Fruit fly (Drosophila melanogaster) whole organism, embryonic: ENCODE measurements around the gene gNacalpha.

Source experiments
- BtbVII ChIP-seq: fragments of 200-800 bp; sonication (Bioruptor generic); optimal IDR thresholded peaks from 3 replicates; lab custom pipeline; 2017; ENCODE audit warnings: missing biosample characterization, mild to moderate bottlenecking, missing genetic modification characterization
- Bteb2 ChIP-seq: fragments of 200-800 bp; sonication (Bioruptor generic); optimal IDR thresholded peaks from 2 replicates; lab custom pipeline; 2016; ENCODE audit warnings: missing biosample characterization, missing genetic modification characterization
- C15 ChIP-seq: fragments of 200-800 bp; sonication (Bioruptor generic); IDR thresholded peaks from 3 replicates; pipeline ENCODE4 v1.3.6; 2022; ENCODE audit warnings: missing biosample characterization, missing genetic modification characterization
- CG11504 ChIP-seq: fragments of 200-800 bp; sonication (Bioruptor generic); optimal IDR thresholded peaks from 3 replicates; lab custom pipeline; 2019; ENCODE audit warnings: missing biosample characterization, mild to moderate bottlenecking, missing genetic modification characterization, moderate library complexity
- CG11695 ChIP-seq: fragments of 200-800 bp; sonication (Bioruptor generic); IDR thresholded peaks from 3 replicates; pipeline ENCODE4 v1.3.6; 2022; ENCODE audit warnings: missing biosample characterization, missing genetic modification characterization
- CG11696 ChIP-seq: fragments of 200-800 bp; sonication (Bioruptor generic); IDR thresholded peaks from 2 replicates; pipeline ENCODE4 v1.3.6; 2022; ENCODE audit warnings: missing biosample characterization, missing genetic modification characterization
- CG1233 ChIP-seq: fragments of 200-800 bp; sonication (Bioruptor generic); optimal IDR thresholded peaks from 4 replicates; lab custom pipeline; 2018; ENCODE audit warnings: missing biosample characterization, mild to moderate bottlenecking, missing genetic modification characterization
- CG12391 ChIP-seq: fragments of 200-800 bp; sonication (Bioruptor generic); optimal IDR thresholded peaks from 3 replicates; lab custom pipeline; 2018; ENCODE audit warnings: missing biosample characterization, mild to moderate bottlenecking, missing genetic modification characterization, moderate library complexity
- CG15479 ChIP-seq: fragments of 200-800 bp; sonication (Bioruptor generic); optimal IDR thresholded peaks from 3 replicates; lab custom pipeline; 2019; ENCODE audit warnings: missing biosample characterization, mild to moderate bottlenecking, missing genetic modification characterization, moderate library complexity
- CG16863 ChIP-seq: fragments of 200-800 bp; sonication (Bioruptor generic); optimal IDR thresholded peaks from 3 replicates; lab custom pipeline; 2016; ENCODE audit warnings: missing biosample characterization, missing genetic modification characterization
- CG17361 ChIP-seq: fragments of 200-800 bp; sonication (Bioruptor generic); IDR thresholded peaks from 3 replicates; pipeline ENCODE4 v1.3.6; 2022; ENCODE audit warnings: missing biosample characterization, missing genetic modification characterization
- CG33557 ChIP-seq: fragments of 200-800 bp; sonication (Bioruptor generic); optimal IDR thresholded peaks from 2 replicates; lab custom pipeline; 2019; ENCODE audit warnings: missing biosample characterization, mild to moderate bottlenecking, missing genetic modification characterization, moderate library complexity
- CG3995 ChIP-seq: fragments of 200-800 bp; sonication (Bioruptor generic); optimal IDR thresholded peaks from 3 replicates; lab custom pipeline; 2016; ENCODE audit warnings: missing biosample characterization, missing genetic modification characterization
- CG7556 ChIP-seq: fragments of 200-800 bp; sonication (Bioruptor generic); optimal IDR thresholded peaks from 2 replicates; lab custom pipeline; 2017; ENCODE audit warnings: missing biosample characterization, mild to moderate bottlenecking, missing genetic modification characterization
- CG9437 ChIP-seq: fragments of 200-800 bp; sonication (Bioruptor generic); optimal IDR thresholded peaks from 2 replicates; lab custom pipeline; 2018; ENCODE audit warnings: missing biosample characterization, mild to moderate bottlenecking, missing genetic modification characterization
- Dad ChIP-seq: fragments of 200-800 bp; sonication (Bioruptor generic); optimal IDR thresholded peaks from 3 replicates; lab custom pipeline; 2016; ENCODE audit warnings: missing biosample characterization, missing genetic modification characterization
- Deaf1 ChIP-seq: fragments of 200-800 bp; optimal IDR thresholded peaks from 3 replicates; lab custom pipeline; 2019; ENCODE audit warnings: missing biosample characterization, mild to moderate bottlenecking, missing genetic modification characterization, moderate library complexity
- E2f1 ChIP-seq: fragments of 200-800 bp; sonication (Bioruptor generic); IDR thresholded peaks from 2 replicates; pipeline ENCODE4 v1.3.6; 2022; ENCODE audit warnings: missing biosample characterization, missing genetic modification characterization
- Hr51 ChIP-seq, 2 experiments: fragments of 200-800 bp; sonication (Bioruptor generic); optimal IDR thresholded peaks; 2 replicates in 1 of 2; 3 replicates in 1 of 2; lab custom pipeline; 2016 to 2018; ENCODE audit warnings: missing biosample characterization in 2 of 2, missing genetic modification characterization in 2 of 2, mild to moderate bottlenecking in 1 of 2, moderate library complexity in 1 of 2
- Kr ChIP-seq: fragments of 200-800 bp; sonication (Bioruptor generic); optimal IDR thresholded peaks from 2 replicates; lab custom pipeline; 2017; ENCODE audit warnings: missing biosample characterization, mild to moderate bottlenecking, missing genetic modification characterization
- MTF-1 ChIP-seq: fragments of 200-800 bp; sonication (Bioruptor generic); optimal IDR thresholded peaks from 2 replicates; lab custom pipeline; 2018; ENCODE audit warnings: missing biosample characterization, mild to moderate bottlenecking, missing genetic modification characterization, borderline replicate concordance
- Mrtf ChIP-seq: fragments of 200-800 bp; sonication (Bioruptor generic); IDR thresholded peaks from 3 replicates; pipeline ENCODE4 v1.3.6; 2022; ENCODE audit warnings: missing biosample characterization, missing genetic modification characterization
- Myb ChIP-seq: fragments of 200-800 bp; sonication (Bioruptor generic); optimal IDR thresholded peaks from 2 replicates; lab custom pipeline; 2016; ENCODE audit warnings: missing biosample characterization, missing genetic modification characterization
- Xbp1 ChIP-seq: fragments of 200-800 bp; sonication (Bioruptor generic); optimal IDR thresholded peaks from 3 replicates; lab custom pipeline; 2016; ENCODE audit warnings: missing biosample characterization, mild to moderate bottlenecking, missing genetic modification characterization
- Xrp1 ChIP-seq: fragments of 200-800 bp; sonication (Bioruptor generic); IDR thresholded peaks from 2 replicates; pipeline ENCODE4 v1.3.6; 2022; ENCODE audit warnings: missing biosample characterization, missing genetic modification characterization
- bsh ChIP-seq, 2 experiments: fragments of 200-800 bp; sonication (Bioruptor generic); optimal IDR thresholded peaks; 2 replicates each; lab custom pipeline; 2017 to 2018; ENCODE audit warnings: mild to moderate bottlenecking in 2 of 2, missing biosample characterization in 2 of 2, missing genetic modification characterization in 2 of 2, moderate library complexity in 1 of 2
- cad ChIP-seq: fragments of >200 bp; optimal IDR thresholded peaks from 2 replicates; lab custom pipeline; 2017; ENCODE audit warnings: missing biosample characterization, missing genetic modification characterization
- ci ChIP-seq: fragments of 200-800 bp; sonication (Bioruptor generic); IDR thresholded peaks from 3 replicates; pipeline ENCODE4 v1.3.6; 2022; ENCODE audit warnings: missing biosample characterization, missing genetic modification characterization
- danr ChIP-seq: fragments of 200-800 bp; sonication (Bioruptor generic); IDR thresholded peaks from 2 replicates; pipeline ENCODE4 v1.3.6; 2022; ENCODE audit warnings: missing biosample characterization, missing genetic modification characterization
- ems ChIP-seq: fragments of 200-800 bp; sonication (Bioruptor generic); optimal IDR thresholded peaks from 3 replicates; lab custom pipeline; 2016; ENCODE audit warnings: missing biosample characterization, missing genetic modification characterization
- ewg ChIP-seq: fragments of 200-800 bp; sonication (Bioruptor generic); optimal IDR thresholded peaks from 3 replicates; lab custom pipeline; 2017; ENCODE audit warnings: mild to moderate bottlenecking, missing biosample characterization, missing genetic modification reagents, missing genetic modification characterization
- fru ChIP-seq: fragments of >200 bp; optimal IDR thresholded peaks from 2 replicates; lab custom pipeline; 2017
- gem ChIP-seq: fragments of 200-800 bp; sonication (Bioruptor generic); optimal IDR thresholded peaks from 2 replicates; lab custom pipeline; 2019; ENCODE audit warnings: missing biosample characterization, mild to moderate bottlenecking, missing genetic modification characterization, moderate library complexity
- h ChIP-seq: fragments of >200 bp; optimal IDR thresholded peaks from 2 replicates; lab custom pipeline; 2017
- hkb ChIP-seq, 2 experiments: fragments of 200-800 bp in 1 of 2; fragments of >200 bp in 1 of 2; sonication (Bioruptor generic) in 1 of 2; IDR thresholded peaks in 1 of 2; optimal IDR thresholded peaks in 1 of 2; 2 replicates each; pipeline versions ENCODE4 v1.3.6 to Lab custom; 2017 to 2022; ENCODE audit warnings: missing biosample characterization in 1 of 2, missing genetic modification characterization in 1 of 2
- lov ChIP-seq, 2 experiments: fragments of 200-800 bp in 1 of 2; fragments of >200 bp in 1 of 2; sonication (Bioruptor generic) in 1 of 2; IDR thresholded peaks in 1 of 2; optimal IDR thresholded peaks in 1 of 2; 2 replicates in 1 of 2; 3 replicates in 1 of 2; pipeline versions ENCODE4 v1.3.6 to Lab custom; 2017 to 2022; ENCODE audit warnings: missing biosample characterization in 1 of 2, missing genetic modification characterization in 1 of 2
- maf-S ChIP-seq: fragments of 200-800 bp; sonication (Bioruptor generic); optimal IDR thresholded peaks from 2 replicates; lab custom pipeline; 2016; ENCODE audit warnings: missing biosample characterization, missing genetic modification characterization
- nerfin-1 ChIP-seq: fragments of 200-800 bp; sonication (Bioruptor generic); optimal IDR thresholded peaks from 3 replicates; lab custom pipeline; 2019; ENCODE audit warnings: missing biosample characterization, mild to moderate bottlenecking, missing genetic modification characterization, moderate library complexity
- nerfin-2 ChIP-seq: fragments of 200-800 bp; sonication (Bioruptor generic); IDR thresholded peaks from 2 replicates; pipeline ENCODE4 v1.3.6; 2022; ENCODE audit warnings: missing biosample characterization, missing genetic modification characterization; ENCODE audit not compliant: partially characterized antibody
- odd ChIP-seq: fragments of 200-800 bp; sonication (Bioruptor generic); optimal IDR thresholded peaks from 2 replicates; lab custom pipeline; 2017; ENCODE audit warnings: missing biosample characterization, mild to moderate bottlenecking, missing genetic modification characterization
- p53 ChIP-seq: fragments of 200-800 bp; sonication (Bioruptor generic); optimal IDR thresholded peaks from 2 replicates; lab custom pipeline; 2016; ENCODE audit warnings: missing biosample characterization, missing genetic modification characterization
- pb ChIP-seq: fragments of 200-800 bp; sonication (Bioruptor generic); optimal IDR thresholded peaks from 3 replicates; lab custom pipeline; 2016; ENCODE audit warnings: missing biosample characterization, missing genetic modification characterization
- schlank ChIP-seq: fragments of 200-800 bp; sonication (Bioruptor generic); optimal IDR thresholded peaks from 2 replicates; lab custom pipeline; 2018; ENCODE audit warnings: missing biosample characterization, mild to moderate bottlenecking, missing genetic modification characterization
- tap ChIP-seq: fragments of 200-800 bp; optimal IDR thresholded peaks from 3 replicates; lab custom pipeline; 2019; ENCODE audit warnings: missing biosample characterization, mild to moderate bottlenecking, missing genetic modification characterization, moderate library complexity
- tio ChIP-seq: fragments of 200-800 bp; sonication (Bioruptor generic); optimal IDR thresholded peaks from 2 replicates; lab custom pipeline; 2017; ENCODE audit warnings: missing biosample characterization, missing genetic modification characterization, inconsistent platforms
- trem ChIP-seq: fragments of 200-800 bp; optimal IDR thresholded peaks from 3 replicates; lab custom pipeline; 2019; ENCODE audit warnings: missing biosample characterization, mild to moderate bottlenecking, missing genetic modification characterization, moderate library complexity
- tx ChIP-seq: fragments of 200-800 bp; sonication (Bioruptor generic); optimal IDR thresholded peaks from 2 replicates; lab custom pipeline; 2016; ENCODE audit warnings: missing biosample characterization, missing genetic modification characterization
- wor ChIP-seq: fragments of 200-800 bp; sonication (Bioruptor generic); IDR thresholded peaks from 2 replicates; pipeline ENCODE4 v1.3.6; 2022; ENCODE audit warnings: missing biosample characterization, missing genetic modification characterization

Gene gNacalpha

DNA sequence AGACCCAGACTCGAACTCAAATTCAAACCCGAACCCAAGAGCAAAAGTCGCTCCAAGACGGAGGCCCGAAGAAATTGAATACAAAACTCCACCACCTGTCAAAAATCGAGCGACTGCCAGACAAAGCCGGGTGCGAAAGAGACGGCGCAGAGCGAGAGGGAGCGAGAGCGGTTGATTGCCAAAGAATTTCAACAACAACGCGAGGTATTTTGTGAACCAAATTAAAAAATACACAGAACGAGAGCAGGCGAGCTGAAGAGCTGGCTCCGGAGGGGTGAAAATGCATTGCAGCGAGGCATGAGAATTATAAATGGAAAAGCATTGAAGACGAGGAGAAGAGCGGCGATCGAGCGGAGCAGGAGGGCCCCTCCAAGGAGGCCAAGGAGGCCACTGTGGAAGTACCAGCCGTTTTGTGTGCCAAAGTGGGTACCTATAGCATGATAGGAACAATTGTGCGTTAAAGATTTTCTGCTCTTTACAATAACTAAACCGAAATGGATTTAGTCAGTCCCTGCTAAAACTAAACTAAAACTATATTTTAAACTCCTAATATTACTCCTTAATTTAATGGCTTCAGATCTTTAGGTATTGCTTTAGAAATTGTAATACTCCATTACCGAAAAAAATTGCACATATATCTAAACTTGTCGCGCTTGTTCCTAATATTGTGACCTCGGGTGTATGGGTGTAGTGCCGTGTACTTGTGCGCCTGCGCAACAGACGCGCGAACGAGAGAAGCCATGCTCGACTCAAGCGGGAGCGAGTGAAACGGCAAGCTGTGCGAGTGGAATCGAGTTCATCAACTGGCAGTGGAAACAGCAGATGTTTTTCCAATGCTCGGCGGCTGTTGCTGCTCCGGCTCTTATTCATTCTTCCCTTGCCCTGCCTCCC, 25.7 kb downstream of the gNacalpha start (continued):
- TF ChIP-seq Xbp1 (GFP tag; lab: Kevin White, UChicago) (peak; percentile 26), maf-S (GFP tag; lab: Kevin White, UChicago) (no peak), p53 (GFP tag; lab: Kevin White, UChicago) (no peak), nerfin-1 (peak; percentile 10), wor (GFP tag; lab: Robert Waterston, UW) (no peak), odd (GFP tag; lab: Kevin White, UChicago) (peak; percentile 29), CG9437 (GFP tag; lab: Kevin White, UChicago) (peak; percentile 29), CG11695 (GFP tag; lab: Robert Waterston, UW) (peak; percentile 39; the same call in 1 of the 3 replicates), E2f1 (GFP tag; lab: Robert Waterston, UW) (peak; percentile 32; the same call in 1 of the 2 replicates), ci (GFP tag; lab: Robert Waterston, UW) (peak; percentile 67; the same call in 2 of the 3 replicates), C15 (no peak), nerfin-2 (GFP tag; lab: Robert Waterston, UW) (no peak), Myb (GFP tag; lab: Kevin White, UChicago) (peak; percentile 1), tap (tag; lab: Kevin White, UChicago) (peak; percentile 19), CG17361 (peak; percentile 76), bsh (GFP tag; optimal IDR thresholded peaks at IDR 0.05; lab: Kevin White, UChicago) (peak in 1 of 2 experiments; percentile 48), tx (no peak), fru (no peak), CG15479 (GFP tag; lab: Kevin White, UChicago) (peak; percentile 57), Bteb2 (GFP tag; lab: Kevin White, UChicago) (no peak), trem (tag; lab: Kevin White, UChicago) (peak; percentile 60), danr (GFP tag; lab: Robert Waterston, UW) (no peak), Dad (GFP tag; lab: Kevin White, UChicago) (peak; percentile 30), CG33557 (GFP tag; lab: Kevin White, UChicago) (peak; percentile 73), CG1233 (no peak), CG11504 (peak; percentile 52), cad (no peak), tio (GFP tag; lab: Kevin White, UChicago) (peak; percentile 45), ems (GFP tag; lab: Kevin White, UChicago) (no peak), ewg (peak; percentile 71), Kr (GFP tag; lab: Kevin White, UChicago) (peak; percentile 21), schlank (tag; lab: Kevin White, UChicago) (no peak), gem (tag; lab: Kevin White, UChicago) (peak; percentile 71), Deaf1 (tag; lab: Kevin White, UChicago) (no peak), CG11696 (GFP tag; lab: Robert Waterston, UW) (peak; percentile 98), MTF-1 (peak; percentile 4), Mrtf (no peak), CG16863 (peak; percentile 32), CG7556 (GFP tag; lab: Kevin White, UChicago) (peak; percentile 69), Xrp1 (peak; percentile 58), Hr51 (GFP tag; optimal IDR thresholded peaks at IDR 0.05; lab: Kevin White, UChicago) (peak in 1 of 2 experiments; percentile 11), hkb (optimal IDR thresholded peaks at IDR 0.05; lab: Kevin White, UChicago) (no peak), hkb (GFP tag; IDR thresholded peaks at IDR 0.05; lab: Robert Waterston, UW) (peak; percentile 30; the same call in 1 of the 2 replicates), h (lab: Kevin White, UChicago) (no peak), CG3995 (no peak), CG12391 (peak; percentile 66), pb (no peak), lov (optimal IDR thresholded peaks at IDR 0.05; lab: Kevin White, UChicago) (no peak), lov (GFP tag; IDR thresholded peaks at IDR 0.05; lab: Robert Waterston, UW) (no peak), BtbVII (GFP tag; lab: Kevin White, UChicago) (no peak)
